Worm (Caenorhabditis elegans): ENCODE results near the gene tni-1.
A peak's percentile ranks its signal among the peaks of the same experiment; 100 is the strongest.

The tni-1 gene

ce11 chrX:11368845-11369244 is 8.4 kb downstream of the tni-1 start:
- TF ChIP-seq daf-16 (GFP tag; optimal IDR thresholded peaks at IDR 0.05) (peak in 1 of 2 experiments; percentile 87), daf-16 (tag; optimal IDR thresholded peaks at IDR 0.05) (no peak), hmg-1.1 (GFP tag; IDR thresholded peaks at IDR 0.05) (0 out of 2 replicates have a peak, but pooled peaks have one; percentile 13), pha-4 (GFP tag; IDR thresholded peaks at IDR 0.05) (no peak), pha-4 (tag; optimal IDR thresholded peaks at IDR 0.05) (no peak)

DNA sequence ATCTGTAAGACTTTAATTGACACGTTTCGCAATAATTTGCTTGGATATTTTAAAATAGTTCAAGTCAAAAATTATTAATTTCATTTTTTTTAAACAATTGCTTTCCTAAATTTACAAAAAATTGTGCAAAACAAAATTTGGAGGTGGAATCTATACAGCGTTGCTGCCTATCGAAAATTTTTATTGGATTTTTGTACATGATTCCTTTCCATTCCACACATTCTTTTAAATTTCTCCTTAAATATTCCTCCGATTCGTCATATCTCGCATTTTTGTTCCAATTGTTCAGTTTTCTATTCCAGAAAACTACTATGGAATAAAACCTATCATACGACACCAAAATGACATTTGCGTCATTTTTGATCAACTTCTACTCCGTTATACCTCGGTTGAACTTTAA is 8.9 kb downstream of the tni-1 start, which contains the start of gene ttyh-1:
ttyh-1 (plus strand) TSS at position 301 of the 400 bp plus-strand sequence.
- TF ChIP-seq dpl-1 (GFP tag; optimal IDR thresholded peaks at IDR 0.05), result no peak
- TF ChIP-seq snpc-4 (tag; optimal IDR thresholded peaks at IDR 0.05), result no peak
- no peak for TF ChIP-seq fkh-10 (GFP tag; optimal IDR thresholded peaks at IDR 0.05)
- no peak for TF ChIP-seq nhr-42 (GFP tag; IDR thresholded peaks at IDR 0.05)
- no peak for TF ChIP-seq F49E8.2 (tag; optimal IDR thresholded peaks at IDR 0.05; ENCODE audit: borderline replicate concordance)
- TF ChIP-seq snpc-1.2 (GFP tag; IDR thresholded peaks at IDR 0.05), result no peak
- no peak for TF ChIP-seq aly-2 (tag; optimal IDR thresholded peaks at IDR 0.05)
- TF ChIP-seq gei-8 (GFP tag; optimal IDR thresholded peaks at IDR 0.05), result no peak
- no peak for TF ChIP-seq mxl-3 (GFP tag; optimal IDR thresholded peaks at IDR 0.05)
- TF ChIP-seq zfp-3 (GFP tag; conservative IDR thresholded peaks at IDR 0.05), result no peak
- TF ChIP-seq attf-4 (tag; optimal IDR thresholded peaks at IDR 0.05), result no peak
- no peak for TF ChIP-seq mes-2 (tag; optimal IDR thresholded peaks at IDR 0.05; ENCODE audit: poor library complexity, severe bottlenecking)
- TF ChIP-seq ceh-82 (tag; optimal IDR thresholded peaks at IDR 0.05), result no peak
- no peak for TF ChIP-seq Y105C5A.15 (GFP tag; IDR thresholded peaks at IDR 0.05)
- no peak for TF ChIP-seq nhr-10 (tag; optimal IDR thresholded peaks at IDR 0.05)
- no peak for TF ChIP-seq zfp-2 (tag; optimal IDR thresholded peaks at IDR 0.05)
- no peak for TF ChIP-seq pqm-1 (tag; optimal IDR thresholded peaks at IDR 0.05)
- no peak for TF ChIP-seq egl-27 (tag; optimal IDR thresholded peaks at IDR 0.05)
- TF ChIP-seq F10B5.3 (tag; optimal IDR thresholded peaks at IDR 0.05), result no peak
- TF ChIP-seq mdt-29 (GFP tag; IDR thresholded peaks at IDR 0.05), result no peak

ce11 chrX:11367640-11368039 is 9.6 kb downstream of the tni-1 start:
- TF ChIP-seq T20F7.1 (GFP tag; optimal IDR thresholded peaks at IDR 0.05) (no peak), nhr-41 (GFP tag; IDR thresholded peaks at IDR 0.05) (no peak), hmg-1.1 (GFP tag; IDR thresholded peaks at IDR 0.05) (peak; percentile 29; the same call in 1 of the 2 replicates)

DNA sequence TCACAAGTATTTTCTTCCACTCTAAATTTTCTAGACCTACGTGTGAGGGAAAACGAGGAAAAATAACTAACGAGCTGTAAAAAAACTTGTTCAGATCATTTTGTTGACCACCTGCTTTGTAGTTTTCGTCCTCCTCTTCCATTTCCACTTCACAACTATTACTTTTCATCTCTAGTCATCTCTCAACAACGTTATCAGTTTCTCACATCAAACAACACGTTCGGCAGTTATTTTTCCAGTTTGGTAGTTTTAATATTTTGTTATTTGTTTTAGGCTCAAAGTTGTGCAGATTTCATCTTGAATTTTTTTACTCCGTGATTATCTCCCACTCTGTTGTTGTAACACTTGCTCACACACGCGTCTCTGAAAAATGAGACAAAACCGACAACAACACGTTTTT is 10.2 kb downstream of the tni-1 start:
- TF ChIP-seq nhr-28 (tag; optimal IDR thresholded peaks at IDR 0.05), result peak; percentile 73
- no peak for TF ChIP-seq ceh-82 (tag; optimal IDR thresholded peaks at IDR 0.05)
- TF ChIP-seq aly-2 (tag; optimal IDR thresholded peaks at IDR 0.05), result no peak
- TF ChIP-seq aha-1 (tag), result peak; percentile 49
- peak; percentile 20 for TF ChIP-seq dve-1 (tag; optimal IDR thresholded peaks at IDR 0.05; ENCODE audit: insufficient read depth)
- TF ChIP-seq daf-16 (GFP tag; optimal IDR thresholded peaks at IDR 0.05), result peak in 1 of 2 experiments; percentile 88
- peak; percentile 60 for TF ChIP-seq daf-16 (tag; optimal IDR thresholded peaks at IDR 0.05)
- TF ChIP-seq mdl-1 (tag; optimal IDR thresholded peaks at IDR 0.05), result no peak
- peak; percentile 11; the same call in 1 of the 2 replicates for TF ChIP-seq dmd-6 (GFP tag; IDR thresholded peaks at IDR 0.05)
- TF ChIP-seq ceh-44 (GFP tag; IDR thresholded peaks at IDR 0.05), result no peak
- TF ChIP-seq Y75B8A.6 (GFP tag; IDR thresholded peaks at IDR 0.05), result no peak
- no peak for TF ChIP-seq zip-11 (GFP tag; IDR thresholded peaks at IDR 0.05)

- TF ChIP-seq T20F7.1 (GFP tag; optimal IDR thresholded peaks at IDR 0.05), result no peak
- TF ChIP-seq lin-15B (tag; optimal IDR thresholded peaks at IDR 0.05), result no peak
- no peak for TF ChIP-seq ctbp-1 (GFP tag; IDR thresholded peaks at IDR 0.05)
- no peak for TF ChIP-seq nhr-111 (GFP tag; optimal IDR thresholded peaks at IDR 0.05)
- TF ChIP-seq nhr-237 (tag; optimal IDR thresholded peaks at IDR 0.05), result no peak
- TF ChIP-seq dpl-1 (GFP tag; optimal IDR thresholded peaks at IDR 0.05), result no peak
Observed at ce11 chrX:11365995-11366394, 11.3 kb downstream of the tni-1 start.
